Fruit fly (Drosophila melanogaster): ENCODE measurements around the gene Fas2.

DNA sequence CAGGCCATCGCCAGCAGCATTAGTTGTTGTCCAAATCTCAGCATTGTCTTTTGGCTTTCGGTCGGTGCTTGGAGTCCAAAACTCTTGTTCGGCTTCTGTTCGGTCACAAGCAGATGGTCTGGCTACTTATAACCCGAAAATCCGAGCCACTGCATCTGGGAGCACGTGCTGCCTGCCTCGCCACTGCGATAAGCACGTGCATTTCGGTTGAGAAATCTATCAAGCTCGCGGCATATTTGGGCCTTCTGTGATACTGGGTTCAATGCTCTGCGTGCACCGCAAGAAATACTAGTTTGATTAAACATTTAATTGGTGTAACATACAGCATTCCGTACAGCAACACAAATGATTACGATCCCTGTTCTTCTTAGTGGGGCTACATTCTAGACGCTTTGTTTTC lies 36.8 kb upstream of the Fas2 start, which contains the start of gene Femcoat:
- TF ChIP-seq Gug (GFP tag; IDR thresholded peaks at IDR 0.05) (no peak), Blimp-1 (GFP tag; optimal IDR thresholded peaks at IDR 0.05) (no peak), CG16779 (tag; optimal IDR thresholded peaks at IDR 0.05) (no peak), CG11762 (GFP tag; optimal IDR thresholded peaks at IDR 0.05; ENCODE audit: insufficient read depth) (no peak), Ets21C (GFP tag; optimal IDR thresholded peaks at IDR 0.05) (no peak), Sox14 (GFP tag; optimal IDR thresholded peaks at IDR 0.05) (no peak), Lpt (GFP tag; optimal IDR thresholded peaks at IDR 0.05) (no peak), acj6 (GFP tag; optimal IDR thresholded peaks at IDR 0.05) (no peak)
